Worm (Caenorhabditis elegans) whole organism, L4 larva: ENCODE measurements around the gene F13C5.1.

Experiments used
- fkh-10 ChIP-seq: fragments of 150-350 bp; optimal IDR thresholded peaks from 2 replicates; lab custom pipeline; 2014; ENCODE audit warnings: missing biosample characterization, missing genetic modification reagents, missing genetic modification characterization
- snpc-4 ChIP-seq: fragments of 150-350 bp; optimal IDR thresholded peaks from 2 replicates; lab custom pipeline; 2014; ENCODE audit warnings: missing biosample characterization, missing genetic modification characterization

DNA sequence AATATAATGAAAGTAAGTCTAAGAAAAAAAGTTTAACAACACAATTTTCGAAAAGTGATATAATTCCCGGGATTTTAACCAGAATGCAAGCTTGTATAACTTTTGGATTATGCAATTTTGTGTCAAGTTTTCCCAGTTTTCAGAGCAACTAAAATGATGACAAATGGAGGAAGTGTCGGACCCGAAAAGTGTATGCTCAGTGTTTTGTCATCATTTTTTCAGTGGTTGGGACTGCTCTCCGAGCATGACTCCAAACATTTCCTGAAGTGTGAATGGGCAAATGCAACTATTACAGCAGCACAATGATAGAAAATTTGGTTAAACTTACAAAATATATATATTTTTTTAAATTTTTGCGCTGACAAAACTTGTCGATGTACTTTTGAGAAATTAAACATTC, 10.9 kb upstream of the F13C5.1 start:
- TF ChIP-seq snpc-4 (tag; lab: Kevin White, UChicago) (no peak), fkh-10 (GFP tag; lab: Kevin White, UChicago) (no peak)
